Worm (Caenorhabditis elegans) whole organism, young adult: ENCODE results near the gene sea-2.

Experiments used
- D2030.7 ChIP-seq: fragments of 200-800 bp; sonication (Bioruptor generic); IDR thresholded peaks from 2 replicates; pipeline ENCODE4 v1.3.6; 2022; ENCODE audit warnings: missing genetic modification reagents, missing genetic modification characterization, missing compliant biosample characterization
- atf-7 ChIP-seq: sonication (generic microtip); optimal IDR thresholded peaks from 2 replicates; lab custom pipeline; 2017; ENCODE audit warnings: mild to moderate bottlenecking, missing genetic modification characterization, missing compliant biosample characterization
- ceh-40 ChIP-seq: fragments of 200-800 bp; sonication (Bioruptor generic); IDR thresholded peaks from 2 replicates; pipeline ENCODE4 v1.3.6; 2022; ENCODE audit warnings: missing genetic modification characterization, missing compliant biosample characterization
- efl-1 ChIP-seq: fragments of 150-350 bp; optimal IDR thresholded peaks from 2 replicates; lab custom pipeline; 2014; ENCODE audit warnings: missing biosample characterization, missing genetic modification reagents, missing genetic modification characterization
- hlh-26 ChIP-seq: fragments of 200-800 bp; sonication (Bioruptor generic); conservative IDR thresholded peaks from 2 replicates; pipeline ENCODE4 v1.3.6; 2022; ENCODE audit warnings: missing genetic modification reagents, missing genetic modification characterization, missing compliant biosample characterization
- madf-10 ChIP-seq: sonication (generic microtip); optimal IDR thresholded peaks from 2 replicates; lab custom pipeline; 2016; ENCODE audit warnings: mild to moderate bottlenecking, missing genetic modification characterization, missing compliant biosample characterization
- madf-3 ChIP-seq: fragments of 200-800 bp; sonication (Bioruptor generic); IDR thresholded peaks from 2 replicates; pipeline ENCODE4 v1.3.6; 2022; ENCODE audit warnings: missing genetic modification reagents, missing genetic modification characterization, missing compliant biosample characterization
- pha-4 ChIP-seq: fragments of 150-350 bp; sonication (generic microtip); optimal IDR thresholded peaks from 2 replicates; lab custom pipeline; 2014; ENCODE audit warnings: missing biosample characterization, missing genetic modification reagents, missing genetic modification characterization
- rpc-1 ChIP-seq, 2 experiments: fragments of 150-350 bp in 1 of 2; sonication (generic microtip) in 1 of 2; optimal IDR thresholded peaks; 2 replicates each; lab custom pipeline; 2014 to 2018; ENCODE audit warnings: missing biosample characterization in 1 of 2, missing genetic modification characterization in 1 of 2, missing genetic modification reagents in 1 of 2, missing genotype in 1 of 2
- unc-62 ChIP-seq: fragments of 150-350 bp; optimal IDR thresholded peaks from 2 replicates; lab custom pipeline; 2014; ENCODE audit warnings: missing biosample characterization, missing genetic modification reagents, missing genetic modification characterization
- ztf-6 ChIP-seq: fragments of 200-800 bp; sonication (Bioruptor generic); IDR thresholded peaks from 2 replicates; pipeline ENCODE4 v1.3.6; 2022; ENCODE audit warnings: missing genetic modification reagents, missing genetic modification characterization, missing compliant biosample characterization

- TF ChIP-seq D2030.7 (GFP tag; lab: Robert Waterston, UW) (no peak), unc-62 (no peak), hlh-26 (GFP tag; lab: Robert Waterston, UW) (no peak), ztf-6 (GFP tag; lab: Robert Waterston, UW) (no peak), atf-7 (no peak), madf-3 (GFP tag; lab: Robert Waterston, UW) (no peak), madf-10 (no peak), ceh-40 (no peak), efl-1 (GFP tag; lab: Kevin White, UChicago) (no peak), pha-4 (no peak), rpc-1 (optimal IDR thresholded peaks at IDR 0.05; lab: Kevin White, UChicago) (no peak), rpc-1 (tag; optimal IDR thresholded peaks at IDR 0.05; lab: Kevin White, UChicago) (no peak)
Observed at ce11 chrII:4011518-4011917, 61.3 kb downstream of the sea-2 start.
